Worm (Caenorhabditis elegans) whole organism, mixed stage, embryonic: ENCODE results near the gene snb-5.

Source experiments
- M03D4.4 ChIP-seq: sonication (generic microtip); optimal IDR thresholded peaks from 2 replicates; lab custom pipeline; 2017; ENCODE audit warnings: mild to moderate bottlenecking, missing genetic modification characterization, missing compliant biosample characterization
- bed-3 ChIP-seq: fragments of 200-800 bp; sonication (Bioruptor generic); optimal IDR thresholded peaks from 3 replicates; lab custom pipeline; 2018; ENCODE audit warnings: mild to moderate bottlenecking, missing genetic modification characterization, moderate library complexity, missing compliant biosample characterization
- blmp-1 ChIP-seq: fragments of 150-350 bp; optimal IDR thresholded peaks from 2 replicates; lab custom pipeline; 2014; ENCODE audit warnings: missing biosample characterization, missing genetic modification characterization
- ceh-39 ChIP-seq: fragments of 150-350 bp; optimal IDR thresholded peaks from 2 replicates; lab custom pipeline; 2014; ENCODE audit warnings: missing biosample characterization, missing genetic modification characterization
- ceh-83 ChIP-seq: fragments of 200-800 bp; sonication (Bioruptor generic); optimal IDR thresholded peaks from 2 replicates; lab custom pipeline; 2018; ENCODE audit warnings: mild to moderate bottlenecking, missing genetic modification characterization, missing compliant biosample characterization
- ces-1 ChIP-seq: fragments of 150-350 bp; optimal IDR thresholded peaks from 2 replicates; lab custom pipeline; 2014; ENCODE audit warnings: missing biosample characterization, missing genetic modification reagents, missing genetic modification characterization
- cnd-1 ChIP-seq: fragments of 200-800 bp; sonication (Bioruptor generic); optimal IDR thresholded peaks from 2 replicates; lab custom pipeline; 2018; ENCODE audit warnings: mild to moderate bottlenecking, missing genetic modification characterization, missing compliant biosample characterization
- drap-1 ChIP-seq: fragments of 200-800 bp; sonication (Bioruptor generic); optimal IDR thresholded peaks from 3 replicates; lab custom pipeline; 2018; ENCODE audit warnings: mild to moderate bottlenecking, missing genetic modification characterization, missing compliant biosample characterization
- elt-3 ChIP-seq: fragments of 150-350 bp; optimal IDR thresholded peaks from 2 replicates; lab custom pipeline; 2014; ENCODE audit warnings: missing biosample characterization, missing genetic modification characterization
- hlh-1 ChIP-seq: fragments of 150-350 bp; optimal IDR thresholded peaks from 2 replicates; lab custom pipeline; 2014; ENCODE audit warnings: missing biosample characterization, missing genetic modification reagents, missing genetic modification characterization
- lin-13 ChIP-seq: fragments of 150-350 bp; optimal IDR thresholded peaks from 2 replicates; lab custom pipeline; 2014; ENCODE audit warnings: missing biosample characterization, missing genetic modification characterization
- lin-32 ChIP-seq: fragments of 200-800 bp; sonication (Bioruptor generic); optimal IDR thresholded peaks from 2 replicates; lab custom pipeline; 2018; ENCODE audit warnings: mild to moderate bottlenecking, missing genetic modification characterization, missing compliant biosample characterization
- lsy-2 ChIP-seq: fragments of 150-350 bp; optimal IDR thresholded peaks from 2 replicates; lab custom pipeline; 2014; ENCODE audit warnings: missing biosample characterization, missing genetic modification characterization
- mab-5 ChIP-seq: fragments of 150-350 bp; optimal IDR thresholded peaks from 2 replicates; lab custom pipeline; 2014; ENCODE audit warnings: missing biosample characterization, missing genetic modification characterization
- mep-1 ChIP-seq: fragments of 150-350 bp; optimal IDR thresholded peaks from 2 replicates; lab custom pipeline; 2017; ENCODE audit warnings: missing biosample characterization, missing genetic modification reagents, missing genetic modification characterization, inconsistent platforms
- mls-2 ChIP-seq: sonication (generic microtip); optimal IDR thresholded peaks from 2 replicates; lab custom pipeline; 2016; ENCODE audit warnings: mild to moderate bottlenecking, missing genetic modification characterization, moderate library complexity, missing compliant biosample characterization
- nhr-12 ChIP-seq: fragments of 150-350 bp; optimal IDR thresholded peaks from 2 replicates; lab custom pipeline; 2014; ENCODE audit warnings: missing biosample characterization, missing genetic modification characterization
- nhr-2 ChIP-seq: fragments of 150-350 bp; optimal IDR thresholded peaks from 2 replicates; lab custom pipeline; 2014; ENCODE audit warnings: missing biosample characterization, missing genetic modification characterization
- nhr-237 ChIP-seq: fragments of 150-350 bp; optimal IDR thresholded peaks from 2 replicates; lab custom pipeline; 2014; ENCODE audit warnings: missing biosample characterization, missing genetic modification characterization
- nhr-28 ChIP-seq: fragments of 150-350 bp; optimal IDR thresholded peaks from 2 replicates; lab custom pipeline; 2014; ENCODE audit warnings: missing biosample characterization, missing genetic modification characterization
- nhr-76 ChIP-seq: sonication (generic microtip); optimal IDR thresholded peaks from 2 replicates; lab custom pipeline; 2017; ENCODE audit warnings: missing biosample characterization, missing genetic modification characterization
- pha-4 ChIP-seq: fragments of 150-350 bp; optimal IDR thresholded peaks from 2 replicates; lab custom pipeline; 2018; ENCODE audit warnings: missing biosample characterization, missing genetic modification reagents, missing genetic modification characterization
- snpc-4 ChIP-seq: fragments of 150-350 bp; optimal IDR thresholded peaks from 2 replicates; lab custom pipeline; 2014; ENCODE audit warnings: missing biosample characterization, missing genetic modification characterization
- sptf-1 ChIP-seq: sonication (generic microtip); optimal IDR thresholded peaks from 2 replicates; lab custom pipeline; 2017; ENCODE audit warnings: mild to moderate bottlenecking, missing genetic modification characterization, moderate library complexity, missing compliant biosample characterization
- tbx-8 ChIP-seq: fragments of 200-800 bp; sonication (Bioruptor generic); optimal IDR thresholded peaks from 2 replicates; lab custom pipeline; 2018; ENCODE audit warnings: mild to moderate bottlenecking, missing genetic modification characterization, moderate library complexity, missing compliant biosample characterization
- unc-120 ChIP-seq: sonication (generic microtip); optimal IDR thresholded peaks from 2 replicates; lab custom pipeline; 2017; ENCODE audit warnings: missing genetic modification characterization, missing compliant biosample characterization; ENCODE audit not compliant: poor library complexity, severe bottlenecking
- unc-39 ChIP-seq: fragments of 150-350 bp; optimal IDR thresholded peaks from 2 replicates; lab custom pipeline; 2014; ENCODE audit warnings: missing biosample characterization, missing genetic modification characterization
- unc-62 ChIP-seq: fragments of 150-350 bp; optimal IDR thresholded peaks from 2 replicates; lab custom pipeline; 2014; ENCODE audit warnings: missing biosample characterization, missing genetic modification reagents, missing genetic modification characterization
- zip-8 ChIP-seq: fragments of 150-350 bp; optimal IDR thresholded peaks from 2 replicates; lab custom pipeline; 2014; ENCODE audit warnings: missing biosample characterization, missing genetic modification characterization
- ztf-11 ChIP-seq: fragments of 150-350 bp; optimal IDR thresholded peaks from 2 replicates; lab custom pipeline; 2014; ENCODE audit warnings: missing biosample characterization, missing genetic modification characterization

Gene snb-5

DNA sequence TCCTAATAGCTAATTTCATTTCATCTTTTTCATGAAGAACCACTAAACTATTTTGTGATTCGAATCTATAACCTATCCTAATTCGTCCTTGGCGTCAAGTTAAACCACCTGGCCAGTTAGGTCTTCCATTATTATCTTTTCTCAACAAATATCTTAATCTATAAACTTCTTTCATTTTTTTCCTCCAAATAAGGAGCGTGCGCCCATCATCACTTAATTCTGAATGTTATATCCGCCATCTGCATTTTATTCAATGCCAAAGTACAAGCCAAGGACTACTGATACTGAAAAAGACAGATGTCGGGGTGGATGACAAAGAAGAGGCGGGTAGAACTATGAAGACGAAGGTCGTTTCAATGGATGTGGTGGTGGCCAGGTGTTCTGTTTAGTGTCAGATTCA, 26.1 kb downstream of the snb-5 start:
- TF ChIP-seq lsy-2 (tag; lab: Kevin White, UChicago) = no peak

DNA sequence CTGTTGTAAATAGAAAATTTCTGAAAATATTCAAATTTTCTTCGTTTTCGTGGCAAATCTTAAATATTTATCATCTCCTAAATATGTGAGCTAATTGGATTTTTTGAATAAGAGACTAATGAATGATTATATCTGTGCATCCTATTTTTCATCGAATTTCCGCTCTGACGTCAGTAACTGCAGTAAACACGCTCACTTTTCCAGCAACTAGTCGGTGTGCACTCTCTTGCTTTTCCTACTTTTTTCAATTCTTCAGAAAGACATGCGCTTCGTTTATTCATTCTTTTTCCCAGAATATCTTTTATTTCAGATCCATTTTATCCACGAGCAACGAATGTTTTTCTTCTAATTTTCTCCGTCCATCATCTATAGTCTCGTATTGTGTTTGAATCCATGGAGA, 26.6 kb downstream of the snb-5 start:
- TF ChIP-seq unc-120 (tag; lab: Kevin White, UChicago) (no peak), mab-5 (tag; lab: Kevin White, UChicago) (no peak), ceh-39 (tag; lab: Kevin White, UChicago) (no peak), lin-13 (no peak), tbx-8 (GFP tag; lab: Kevin White, UChicago) (no peak), drap-1 (GFP tag; lab: Kevin White, UChicago) (no peak), M03D4.4 (tag; lab: Kevin White, UChicago) (no peak), mls-2 (tag; lab: Kevin White, UChicago) (no peak), zip-8 (tag; lab: Kevin White, UChicago) (no peak), bed-3 (GFP tag; lab: Kevin White, UChicago) (no peak), ces-1 (no peak), lsy-2 (tag; lab: Kevin White, UChicago) (no peak), nhr-2 (no peak), ztf-11 (tag; lab: Kevin White, UChicago) (no peak), nhr-237 (no peak)

DNA sequence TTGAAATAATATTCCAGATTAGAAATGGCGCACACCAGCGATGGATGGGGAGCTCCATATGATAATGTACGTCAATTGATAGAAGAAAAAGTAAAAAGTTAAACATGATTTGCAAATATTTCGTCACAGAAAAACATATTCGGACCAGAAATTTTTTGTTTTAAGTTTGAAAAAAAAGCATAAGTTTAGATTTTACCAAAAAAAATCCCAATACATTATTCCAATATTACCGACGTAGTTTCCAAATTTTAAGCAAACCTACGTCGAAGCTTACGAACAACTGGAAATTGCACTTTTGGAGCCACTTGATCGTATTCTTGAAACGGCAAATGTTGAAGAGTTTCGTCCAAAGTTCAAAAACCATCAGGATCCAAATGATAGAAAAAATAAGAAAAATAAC, 29.8 kb downstream of the snb-5 start, which contains the start of gene henn-1:
TSS of gene henn-1 (plus strand) at position 18 of the 400 bp plus-strand sequence.
- no peak for TF ChIP-seq nhr-2
- no peak for TF ChIP-seq ceh-39 (tag; lab: Kevin White, UChicago)
- no peak for TF ChIP-seq lin-32 (GFP tag; lab: Kevin White, UChicago)
- TF ChIP-seq zip-8 (tag; lab: Kevin White, UChicago) = no peak
- TF ChIP-seq mep-1 (tag; lab: Kevin White, UChicago) = no peak
- TF ChIP-seq, all 35 proteins: peak for 0

DNA sequence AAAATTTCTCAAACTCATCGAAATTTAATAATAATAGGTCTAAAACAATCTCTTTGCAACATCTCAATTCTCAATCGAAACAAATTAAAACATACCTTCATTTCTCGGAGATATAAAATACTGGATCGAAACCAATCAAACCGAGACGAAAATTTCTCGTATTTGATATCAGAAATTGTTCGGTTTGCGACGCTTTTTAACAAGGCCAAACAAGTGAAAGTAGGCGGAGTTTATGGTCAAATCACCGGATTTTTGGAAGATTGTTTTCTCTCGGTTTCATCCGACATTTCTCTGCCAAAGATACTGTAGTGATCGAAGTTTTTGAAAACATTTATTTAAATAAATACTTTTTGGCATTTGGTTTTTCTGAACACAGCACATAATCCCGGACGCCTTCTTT, 32.5 kb downstream of the snb-5 start, which contains the start of gene C02F5.14:
TSS of gene C02F5.14 (minus strand) at position 157 of the 400 bp plus-strand sequence.
- TF ChIP-seq mep-1 (tag; lab: Kevin White, UChicago) (no peak), nhr-28 (tag; lab: Kevin White, UChicago) (no peak), unc-39 (tag; lab: Kevin White, UChicago) (no peak), sptf-1 (tag; lab: Kevin White, UChicago) (no peak), unc-62 (GFP tag; lab: Kevin White, UChicago) (no peak), nhr-12 (no peak), nhr-2 (no peak), mab-5 (tag; lab: Kevin White, UChicago) (no peak), mls-2 (tag; lab: Kevin White, UChicago) (no peak), nhr-237 (no peak)

DNA sequence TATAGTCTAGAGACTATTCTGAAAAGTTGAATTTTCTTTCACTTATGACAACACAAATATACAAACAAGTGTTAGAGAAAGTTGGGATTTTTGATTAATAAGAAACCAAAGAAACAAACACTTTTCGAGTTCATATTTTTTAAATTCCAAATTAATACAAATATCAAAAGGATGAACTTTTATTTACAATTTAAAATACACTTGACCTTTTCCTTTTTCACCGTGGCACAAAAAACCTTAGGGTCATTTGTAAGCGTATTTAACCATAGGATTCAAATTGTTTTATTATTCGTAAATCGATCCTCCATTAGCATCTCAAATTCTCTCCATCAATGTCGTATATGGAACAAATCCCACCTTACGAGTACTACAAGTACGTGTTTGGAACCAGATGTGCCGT, 33.0 kb downstream of the snb-5 start, which contains the start of gene C02F5.5:
TSS of gene C02F5.5 (plus strand) at position 301 of the 400 bp plus-strand sequence.
- no peak for TF ChIP-seq hlh-1 (tag; lab: Kevin White, UChicago)
- TF ChIP-seq nhr-28 (tag; lab: Kevin White, UChicago) = no peak
- TF ChIP-seq tbx-8 (GFP tag; lab: Kevin White, UChicago) = no peak
- no peak for TF ChIP-seq nhr-2
- no peak for TF ChIP-seq unc-39 (tag; lab: Kevin White, UChicago)
- no peak for TF ChIP-seq elt-3 (tag; lab: Kevin White, UChicago)
- TF ChIP-seq lin-13 = no peak
- TF ChIP-seq ceh-83 (GFP tag; lab: Kevin White, UChicago) = no peak

DNA sequence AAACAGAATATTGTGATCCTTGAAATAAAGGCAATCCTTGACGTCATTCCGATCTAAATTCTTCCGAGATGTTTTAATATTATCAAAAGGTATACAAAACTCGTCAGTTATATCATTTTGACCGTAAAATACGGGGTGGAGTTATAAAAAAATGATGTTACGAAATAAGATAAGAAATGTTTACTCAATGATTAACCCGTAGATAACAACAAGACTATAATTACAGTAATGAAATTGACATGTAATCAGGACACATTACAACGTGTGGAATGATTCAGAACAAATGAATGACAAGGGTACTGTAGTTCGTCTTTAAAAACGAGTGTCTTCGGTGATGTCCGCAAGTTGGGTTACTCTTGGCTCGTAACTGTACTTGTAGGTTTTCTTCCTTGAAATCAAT, 35.0 kb downstream of the snb-5 start, which contains the start of gene tsp-2:
TSS of gene tsp-2 (minus strand) at position 109 of the 400 bp plus-strand sequence.
- TF ChIP-seq elt-3 (tag; lab: Kevin White, UChicago) (no peak), mep-1 (tag; lab: Kevin White, UChicago) (no peak), hlh-1 (tag; lab: Kevin White, UChicago) (no peak), ces-1 (no peak), mls-2 (tag; lab: Kevin White, UChicago) (no peak), sptf-1 (tag; lab: Kevin White, UChicago) (no peak), tbx-8 (GFP tag; lab: Kevin White, UChicago) (no peak), pha-4 (tag; lab: Kevin White, UChicago) (no peak), cnd-1 (tag; lab: Kevin White, UChicago) (no peak), nhr-28 (tag; lab: Kevin White, UChicago) (no peak), snpc-4 (tag; lab: Kevin White, UChicago) (no peak), ceh-83 (GFP tag; lab: Kevin White, UChicago) (no peak), zip-8 (tag; lab: Kevin White, UChicago) (no peak), ztf-11 (tag; lab: Kevin White, UChicago) (no peak), nhr-237 (no peak), nhr-76 (tag; lab: Kevin White, UChicago) (no peak), blmp-1 (tag; lab: Kevin White, UChicago) (no peak), nhr-2 (no peak), ceh-39 (tag; lab: Kevin White, UChicago) (no peak), drap-1 (GFP tag; lab: Kevin White, UChicago) (no peak)
